Fruit fly (Drosophila melanogaster) whole organism: ENCODE results near the gene dmrt99B.

Experiments used
- CG8478 ChIP-seq: fragments of >200 bp; optimal IDR thresholded peaks from 2 replicates; lab custom pipeline; 2018; ENCODE audit warnings: inconsistent platforms
- Dll ChIP-seq: fragments of >200 bp; optimal IDR thresholded peaks from 2 replicates; lab custom pipeline; 2017
- EcR ChIP-seq, 2 experiments: fragments of >200 bp; optimal IDR thresholded peaks; 2 replicates each; lab custom pipeline; 2017; ENCODE audit warnings: missing biosample characterization in 2 of 2, missing genetic modification characterization in 2 of 2, missing genetic modification reagents in 2 of 2
- pan ChIP-seq: fragments of >200 bp; optimal IDR thresholded peaks from 2 replicates; lab custom pipeline; 2017
- psq ChIP-seq: fragments of >200 bp; optimal IDR thresholded peaks from 2 replicates; lab custom pipeline; 2017
- usp ChIP-seq: fragments of >200 bp; optimal IDR thresholded peaks from 2 replicates; lab custom pipeline; 2017; ENCODE audit warnings: missing biosample characterization, missing genetic modification characterization, mixed read lengths

dmrt99B gene

dm6 chr3R:29692009-29692641 lies at the start of gene dmrt99B:
dmrt99B (plus strand) TSS chr3R:29692591.
- TF ChIP-seq psq (no peak), pan (lab: Kevin White, UChicago) (no peak), CG8478 (lab: Kevin White, UChicago) (no peak), EcR (GFP tag; optimal IDR thresholded peaks at IDR 0.05; lab: Kevin White, UChicago) (no peak), usp (GFP tag; lab: Kevin White, UChicago) (no peak), Dll (lab: Kevin White, UChicago) (no peak)

dm6 chr3R:29651488-29651887 lies 40.9 kb upstream of the dmrt99B start:
- TF ChIP-seq Dll (lab: Kevin White, UChicago) (no peak), EcR (GFP tag; optimal IDR thresholded peaks at IDR 0.05; lab: Kevin White, UChicago) (no peak), usp (GFP tag; lab: Kevin White, UChicago) (no peak), pan (lab: Kevin White, UChicago) (no peak), CG8478 (lab: Kevin White, UChicago) (no peak), psq (no peak)

- TF ChIP-seq psq (no peak), CG8478 (lab: Kevin White, UChicago) (no peak), usp (GFP tag; lab: Kevin White, UChicago) (no peak), EcR (GFP tag; optimal IDR thresholded peaks at IDR 0.05; lab: Kevin White, UChicago) (no peak), Dll (lab: Kevin White, UChicago) (no peak), pan (lab: Kevin White, UChicago) (no peak)
Measured at dm6 chr3R:29659950-29660349, 32.4 kb upstream of the dmrt99B start, which contains the start of gene Dop1R2. Dop1R2 (minus strand) TSS chr3R:29659984.

DNA sequence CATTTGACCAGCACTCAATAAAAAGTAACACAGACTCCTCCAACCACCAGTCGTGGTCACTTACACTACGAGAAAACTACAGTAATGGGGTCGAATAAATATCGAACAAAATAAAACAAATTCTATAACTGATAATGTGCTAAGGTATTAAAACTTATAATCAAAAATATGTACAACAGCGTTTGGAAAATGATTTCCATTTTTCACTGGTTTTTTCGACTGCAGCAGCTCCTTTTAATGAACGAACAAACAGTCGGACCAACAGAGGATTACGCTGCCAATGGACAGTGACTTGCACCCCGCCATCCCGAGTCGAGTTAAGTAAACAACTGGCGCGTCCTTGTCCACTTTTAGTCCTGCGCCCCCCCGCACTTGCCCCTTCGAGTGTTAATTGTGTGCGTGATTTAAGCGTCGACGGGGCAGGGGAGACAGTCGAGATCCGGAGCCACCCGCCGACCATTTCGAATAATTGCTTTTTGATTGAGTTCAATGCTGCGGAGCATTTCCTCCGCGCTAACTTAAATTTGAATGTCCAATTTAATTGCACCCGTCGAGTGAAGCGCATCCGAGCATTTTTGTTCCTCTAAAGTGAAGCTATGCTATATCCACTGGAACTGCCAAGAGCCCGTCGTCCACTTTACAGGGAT lies 28.1 kb upstream of the dmrt99B start, which contains the start of gene ppk21:
ppk21 (plus strand) TSS at position 597 of the 647 bp plus-strand sequence.
- TF ChIP-seq CG8478 (lab: Kevin White, UChicago) = no peak
- TF ChIP-seq Dll (lab: Kevin White, UChicago) = no peak
- no peak for TF ChIP-seq psq
- TF ChIP-seq EcR (GFP tag; optimal IDR thresholded peaks at IDR 0.05; lab: Kevin White, UChicago) = no peak
- no peak for TF ChIP-seq pan (lab: Kevin White, UChicago)
- no peak for TF ChIP-seq usp (GFP tag; lab: Kevin White, UChicago)

dm6 chr3R:29668777-29669176 lies 23.6 kb upstream of the dmrt99B start, which contains the start of the genes ppk20 and ppk30:
ppk20 (minus strand) TSS chr3R:29668877.
ppk30 (plus strand) TSS chr3R:29669149.
- TF ChIP-seq psq (no peak), pan (lab: Kevin White, UChicago) (no peak), EcR (GFP tag; optimal IDR thresholded peaks at IDR 0.05; lab: Kevin White, UChicago) (no peak), usp (GFP tag; lab: Kevin White, UChicago) (no peak), CG8478 (lab: Kevin White, UChicago) (no peak), Dll (lab: Kevin White, UChicago) (no peak)

dm6 chr3R:29671060-29671707 lies 21.2 kb upstream of the dmrt99B start, which contains the start of gene Obp99a:
Obp99a (plus strand) TSS chr3R:29671657.
- TF ChIP-seq CG8478 (lab: Kevin White, UChicago) (no peak), pan (lab: Kevin White, UChicago) (no peak), psq (no peak)

dm6 chr3R:29672156-29672555 lies 20.2 kb upstream of the dmrt99B start, which contains the start of gene ppk19:
ppk19 (plus strand) TSS chr3R:29672456.
- TF ChIP-seq usp (GFP tag; lab: Kevin White, UChicago) = no peak
- TF ChIP-seq Dll (lab: Kevin White, UChicago) = no peak
- no peak for TF ChIP-seq psq
- no peak for TF ChIP-seq pan (lab: Kevin White, UChicago)
- TF ChIP-seq EcR (GFP tag; optimal IDR thresholded peaks at IDR 0.05; lab: Kevin White, UChicago) = no peak
- no peak for TF ChIP-seq CG8478 (lab: Kevin White, UChicago)

dm6 chr3R:29675333-29675732 lies 17.1 kb upstream of the dmrt99B start, which contains the start of the genes Bub3 and Cap-D2:
Bub3 (minus strand) TSS chr3R:29675421.
Cap-D2 (plus strand) TSS chr3R:29675651.
- TF ChIP-seq CG8478 (lab: Kevin White, UChicago) (no peak), usp (GFP tag; lab: Kevin White, UChicago) (no peak), EcR (GFP tag; optimal IDR thresholded peaks at IDR 0.05; lab: Kevin White, UChicago) (no peak), Dll (lab: Kevin White, UChicago) (no peak), pan (lab: Kevin White, UChicago) (no peak), psq (no peak)

- TF ChIP-seq Dll (lab: Kevin White, UChicago) = no peak
- no peak for TF ChIP-seq psq
- TF ChIP-seq usp (GFP tag; lab: Kevin White, UChicago) = no peak
- no peak for TF ChIP-seq CG8478 (lab: Kevin White, UChicago)
- TF ChIP-seq EcR (GFP tag; optimal IDR thresholded peaks at IDR 0.05; lab: Kevin White, UChicago) = no peak
- TF ChIP-seq pan (lab: Kevin White, UChicago) = no peak
Measured at dm6 chr3R:29681241-29681640, 11.2 kb upstream of the dmrt99B start.

DNA sequence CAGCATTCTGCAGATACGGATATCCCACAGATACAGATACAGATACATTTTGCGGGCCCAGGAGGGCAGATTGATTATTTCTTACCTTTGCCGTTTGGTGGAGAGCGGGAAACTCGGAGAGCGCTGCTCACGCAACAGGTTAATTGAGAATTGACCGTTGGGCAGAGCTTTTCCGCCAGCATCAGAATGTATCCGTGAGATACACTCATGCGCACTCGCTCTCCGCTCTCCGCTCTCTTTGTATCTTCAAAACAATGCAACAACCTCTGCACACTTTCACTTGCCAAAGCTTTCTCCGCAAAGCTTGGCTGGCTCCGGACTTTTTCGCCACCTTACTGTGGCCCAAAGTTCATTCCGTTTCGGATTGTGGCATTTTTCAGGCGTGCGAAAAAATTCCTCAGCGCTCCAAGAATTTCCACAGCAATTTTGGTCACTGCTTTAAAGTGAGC lies 10.2 kb upstream of the dmrt99B start, which contains the start of the genes CG7582 and Gycalpha99B:
CG7582 (minus strand) TSS at position 127 of the 449 bp plus-strand sequence.
Gycalpha99B (plus strand) TSS at position 352 of the 449 bp plus-strand sequence.
- TF ChIP-seq Dll (lab: Kevin White, UChicago) (peak; percentile 86), CG8478 (lab: Kevin White, UChicago) (no peak), EcR (GFP tag; optimal IDR thresholded peaks at IDR 0.05; lab: Kevin White, UChicago) (no peak)

DNA sequence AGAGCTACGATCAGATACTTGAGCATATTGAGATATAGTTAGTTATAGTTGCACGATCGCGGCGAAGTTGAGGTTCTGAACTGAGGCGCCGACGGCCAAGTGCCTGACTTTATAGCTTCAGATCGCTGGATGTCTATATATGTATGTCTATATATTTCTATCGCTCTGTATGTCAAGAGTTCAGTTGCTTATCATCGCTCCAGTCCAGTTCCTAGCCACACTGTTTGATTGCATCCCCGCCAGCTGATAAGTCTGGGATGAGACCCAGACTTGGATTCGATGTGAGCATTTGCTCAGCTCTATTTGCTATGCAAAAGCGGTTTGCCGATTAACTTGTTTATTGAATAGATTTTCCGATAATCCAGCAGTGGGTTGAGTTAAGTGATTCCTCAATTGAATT lies 5.7 kb upstream of the dmrt99B start:
- TF ChIP-seq Dll (lab: Kevin White, UChicago) (no peak), CG8478 (lab: Kevin White, UChicago) (no peak), pan (lab: Kevin White, UChicago) (no peak), psq (no peak), usp (GFP tag; lab: Kevin White, UChicago) (no peak), EcR (GFP tag; optimal IDR thresholded peaks at IDR 0.05; lab: Kevin White, UChicago) (no peak)
